Worm (Caenorhabditis elegans): Measurements from ENCODE around the gene col-166.

DNA sequence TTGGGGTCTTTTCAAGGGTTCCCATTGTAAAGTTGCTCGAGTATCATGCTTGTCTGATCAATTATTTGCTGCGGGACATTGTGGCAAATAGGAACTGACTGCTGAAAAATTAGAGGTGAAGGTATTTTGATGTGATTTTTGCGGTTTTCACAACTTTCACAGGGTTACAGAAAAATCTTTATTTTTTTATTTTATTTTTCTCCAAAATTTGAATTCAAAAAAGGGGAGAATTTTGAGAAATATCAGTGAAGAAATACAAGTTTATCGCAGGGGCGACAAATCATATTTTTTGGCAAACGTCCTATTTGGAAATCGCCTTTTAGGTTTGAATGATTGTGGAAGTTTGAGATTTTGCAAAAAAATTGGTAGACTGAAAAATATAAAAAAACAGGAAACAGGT, 11.8 kb downstream of the col-166 start, which contains the start of gene lev-9:
- TF ChIP-seq dmd-9 (GFP tag; IDR thresholded peaks at IDR 0.05) (no peak), skn-1 (tag; optimal IDR thresholded peaks at IDR 0.05) (no peak), ceh-44 (GFP tag; IDR thresholded peaks at IDR 0.05) (no peak), R02D3.7 (tag; optimal IDR thresholded peaks at IDR 0.05) (no peak), arid-1 (GFP tag; conservative IDR thresholded peaks at IDR 0.05) (no peak), nhr-77 (tag; optimal IDR thresholded peaks at IDR 0.05) (no peak), zfp-3 (GFP tag; conservative IDR thresholded peaks at IDR 0.05) (no peak), F10B5.3 (tag; optimal IDR thresholded peaks at IDR 0.05) (no peak), nhr-10 (tag; optimal IDR thresholded peaks at IDR 0.05) (no peak), unc-39 (tag; optimal IDR thresholded peaks at IDR 0.05) (no peak), pqm-1 (tag; optimal IDR thresholded peaks at IDR 0.05) (no peak)
